Worm (Caenorhabditis elegans) whole organism, L3 larva: ENCODE results near the gene daf-37.

ENCODE experiments used
- R02D3.7 ChIP-seq: fragments of 150-350 bp; optimal IDR thresholded peaks from 2 replicates; lab custom pipeline; 2014; ENCODE audit warnings: missing biosample characterization, missing genetic modification characterization
- aly-2 ChIP-seq: fragments of 150-350 bp; optimal IDR thresholded peaks from 2 replicates; lab custom pipeline; 2014; ENCODE audit warnings: missing biosample characterization, missing genetic modification characterization
- ceh-28 ChIP-seq: fragments of 150-350 bp; optimal IDR thresholded peaks from 2 replicates; lab custom pipeline; 2014; ENCODE audit warnings: missing biosample characterization, missing genetic modification reagents, missing genetic modification characterization
- ceh-82 ChIP-seq: fragments of 150-350 bp; optimal IDR thresholded peaks from 2 replicates; lab custom pipeline; 2014; ENCODE audit warnings: missing biosample characterization, missing genetic modification characterization
- ceh-9 ChIP-seq: sonication (generic microtip); optimal IDR thresholded peaks from 2 replicates; lab custom pipeline; 2018; ENCODE audit warnings: missing biosample characterization, missing genetic modification characterization
- daf-12 ChIP-seq: fragments of 150-350 bp; optimal IDR thresholded peaks from 2 replicates; lab custom pipeline; 2014; ENCODE audit warnings: missing biosample characterization, missing genetic modification reagents, missing genetic modification characterization
- egl-27 ChIP-seq: sonication (generic microtip); optimal IDR thresholded peaks from 4 replicates; lab custom pipeline; 2017; ENCODE audit warnings: missing biosample characterization, missing genetic modification reagents, missing genetic modification characterization
- egl-5 ChIP-seq: fragments of 150-350 bp; optimal IDR thresholded peaks from 2 replicates; lab custom pipeline; 2017; ENCODE audit warnings: missing biosample characterization, missing genetic modification reagents, missing genetic modification characterization, inconsistent platforms
- elt-1 ChIP-seq: fragments of 150-350 bp; optimal IDR thresholded peaks from 2 replicates; lab custom pipeline; 2014; ENCODE audit warnings: missing biosample characterization, missing genetic modification characterization
- elt-2 ChIP-seq: sonication (generic microtip); optimal IDR thresholded peaks from 2 replicates; lab custom pipeline; 2016; ENCODE audit warnings: missing genetic modification reagents, mild to moderate bottlenecking, missing genetic modification characterization, missing compliant biosample characterization
- elt-3 ChIP-seq, 3 experiments: fragments of 150-350 bp in 1 of 3; sonication (generic microtip) in 2 of 3; optimal IDR thresholded peaks; 2 replicates in 2 of 3; 4 replicates in 1 of 3; lab custom pipeline; 2014 to 2017; ENCODE audit warnings: missing biosample characterization in 3 of 3, missing genetic modification characterization in 3 of 3
- fkh-2 ChIP-seq: fragments of 150-350 bp; optimal IDR thresholded peaks from 2 replicates; lab custom pipeline; 2014; ENCODE audit warnings: missing biosample characterization, missing genetic modification reagents, missing genetic modification characterization
- hmg-11 ChIP-seq: sonication (generic microtip); optimal IDR thresholded peaks from 2 replicates; lab custom pipeline; 2016; ENCODE audit warnings: missing genetic modification characterization, missing compliant biosample characterization
- jun-1 ChIP-seq: fragments of 150-350 bp; optimal IDR thresholded peaks from 2 replicates; lab custom pipeline; 2014; ENCODE audit warnings: missing biosample characterization, missing genetic modification reagents, missing genetic modification characterization
- lin-15B ChIP-seq: fragments of 150-350 bp; optimal IDR thresholded peaks from 2 replicates; lab custom pipeline; 2014; ENCODE audit warnings: missing biosample characterization, missing genetic modification characterization
- lsy-12 ChIP-seq: sonication (generic microtip); optimal IDR thresholded peaks from 2 replicates; lab custom pipeline; 2016; ENCODE audit warnings: mild to moderate bottlenecking, missing genetic modification characterization, missing compliant biosample characterization
- mdl-1 ChIP-seq: fragments of 150-350 bp; optimal IDR thresholded peaks from 2 replicates; lab custom pipeline; 2014; ENCODE audit warnings: missing biosample characterization, missing genetic modification characterization
- mml-1 ChIP-seq: fragments of 150-350 bp; sonication (generic microtip); optimal IDR thresholded peaks from 3 replicates; lab custom pipeline; 2014; ENCODE audit warnings: missing biosample characterization, missing genetic modification characterization
- nfya-1 ChIP-seq: sonication (generic microtip); optimal IDR thresholded peaks from 2 replicates; lab custom pipeline; 2017; ENCODE audit warnings: missing genetic modification characterization, mild to moderate bottlenecking, missing compliant biosample characterization, antibody characterized with exemption, moderate library complexity; ENCODE audit not compliant: insufficient read depth
- nhr-12 ChIP-seq: fragments of 150-350 bp; optimal IDR thresholded peaks from 2 replicates; lab custom pipeline; 2014; ENCODE audit warnings: missing biosample characterization, missing genetic modification characterization
- nhr-23 ChIP-seq: fragments of 150-350 bp; optimal IDR thresholded peaks from 2 replicates; lab custom pipeline; 2014; ENCODE audit warnings: missing biosample characterization, missing genetic modification reagents, missing genetic modification characterization
- nhr-25 ChIP-seq: sonication (generic microtip); optimal IDR thresholded peaks from 2 replicates; lab custom pipeline; 2017; ENCODE audit warnings: missing biosample characterization, missing genetic modification characterization
- nhr-28 ChIP-seq: fragments of 150-350 bp; optimal IDR thresholded peaks from 2 replicates; lab custom pipeline; 2014; ENCODE audit warnings: missing biosample characterization, missing genetic modification characterization
- nhr-43 ChIP-seq: sonication (generic microtip); optimal IDR thresholded peaks from 2 replicates; lab custom pipeline; 2016; ENCODE audit warnings: mild to moderate bottlenecking, missing genetic modification characterization, missing compliant biosample characterization; ENCODE audit not compliant: poor library complexity, severe bottlenecking
- nhr-67 ChIP-seq: fragments of 150-350 bp; optimal IDR thresholded peaks from 2 replicates; lab custom pipeline; 2014; ENCODE audit warnings: missing biosample characterization, missing genetic modification characterization
- pha-4 ChIP-seq: fragments of 150-350 bp; optimal IDR thresholded peaks from 2 replicates; lab custom pipeline; 2014; ENCODE audit warnings: missing biosample characterization, missing genetic modification reagents, missing genetic modification characterization
- pqm-1 ChIP-seq: fragments of 150-350 bp; optimal IDR thresholded peaks from 2 replicates; lab custom pipeline; 2017; ENCODE audit warnings: missing biosample characterization, missing genetic modification characterization, inconsistent platforms
- skn-1 ChIP-seq: fragments of 150-350 bp; optimal IDR thresholded peaks from 2 replicates; lab custom pipeline; 2014; ENCODE audit warnings: missing biosample characterization, missing genetic modification characterization
- snpc-4 ChIP-seq: fragments of 150-350 bp; optimal IDR thresholded peaks from 2 replicates; lab custom pipeline; 2014; ENCODE audit warnings: missing biosample characterization, missing genetic modification characterization
- tbx-2 ChIP-seq: sonication (generic microtip); optimal IDR thresholded peaks from 2 replicates; lab custom pipeline; 2016; ENCODE audit warnings: mild to moderate bottlenecking, missing genetic modification characterization, missing compliant biosample characterization
- unc-62 ChIP-seq: fragments of 150-350 bp; sonication (generic microtip); optimal IDR thresholded peaks from 4 replicates; lab custom pipeline; 2014; ENCODE audit warnings: missing biosample characterization, missing genetic modification reagents, missing genetic modification characterization
- ztf-11 ChIP-seq: fragments of 150-350 bp; optimal IDR thresholded peaks from 2 replicates; lab custom pipeline; 2014; ENCODE audit warnings: missing biosample characterization, missing genetic modification characterization

Gene daf-37

ce11 chrII:6236093-6236945, 28.3 kb upstream of the daf-37 start:
- TF ChIP-seq elt-1 (tag; lab: Kevin White, UChicago) (peak; percentile 81), pha-4 (tag; lab: Kevin White, UChicago) (peak; percentile 87), unc-62 (GFP tag; lab: Kevin White, UChicago) (no peak)

ce11 chrII:6235432-6236092, 27.5 kb upstream of the daf-37 start, which contains the start of gene T24H7.9:
TSS of gene T24H7.9 (minus strand) at chrII:6235505.
- TF ChIP-seq elt-1 (tag; lab: Kevin White, UChicago) (no peak), lsy-12 (tag; lab: Kevin White, UChicago) (no peak), snpc-4 (tag; lab: Kevin White, UChicago) (no peak), elt-2 (tag; lab: Kevin White, UChicago) (peak; percentile 47), nhr-25 (peak; percentile 30), daf-12 (tag; lab: Kevin White, UChicago) (no peak), nhr-12 (tag; lab: Kevin White, UChicago) (no peak), ceh-9 (tag; lab: Kevin White, UChicago) (no peak), hmg-11 (no peak), nhr-43 (tag; lab: Kevin White, UChicago) (no peak), nhr-23 (tag; lab: Kevin White, UChicago) (no peak), fkh-2 (tag; lab: Kevin White, UChicago) (no peak), skn-1 (tag; lab: Kevin White, UChicago) (no peak), pha-4 (tag; lab: Kevin White, UChicago) (peak; percentile 68), aly-2 (no peak)
- TF ChIP-seq, all 47 proteins: peak for 3

- no peak for TF ChIP-seq ceh-82 (tag; lab: Kevin White, UChicago)
- TF ChIP-seq egl-5, result no peak
- TF ChIP-seq hmg-11, result no peak
- no peak for TF ChIP-seq elt-2 (tag; lab: Kevin White, UChicago)
- TF ChIP-seq mml-1, result no peak
- no peak for TF ChIP-seq R02D3.7
- no peak for TF ChIP-seq fkh-2 (tag; lab: Kevin White, UChicago)
- no peak for TF ChIP-seq daf-12 (tag; lab: Kevin White, UChicago)
- TF ChIP-seq nhr-28 (tag; lab: Kevin White, UChicago), result no peak
- no peak for TF ChIP-seq ceh-9 (tag; lab: Kevin White, UChicago)
- no peak for TF ChIP-seq unc-62 (GFP tag; lab: Kevin White, UChicago)
- no peak for TF ChIP-seq pha-4 (tag; lab: Kevin White, UChicago)
- no peak for TF ChIP-seq aly-2
- TF ChIP-seq nhr-67 (tag; lab: Kevin White, UChicago), result no peak
- TF ChIP-seq nhr-25, result no peak
- TF ChIP-seq nfya-1 (tag; lab: Kevin White, UChicago), result no peak
- TF ChIP-seq jun-1 (tag; lab: Kevin White, UChicago), result no peak
- TF ChIP-seq pqm-1, result no peak
These were observed 22.1 kb upstream of the daf-37 start for ce11 chrII:6230116-6230515.

- TF ChIP-seq nhr-23 (tag; lab: Kevin White, UChicago) (no peak), ceh-9 (tag; lab: Kevin White, UChicago) (no peak), nfya-1 (tag; lab: Kevin White, UChicago) (no peak), ceh-28 (no peak), egl-27 (tag; lab: Kevin White, UChicago) (no peak)
- TF ChIP-seq, all 47 proteins: peak for 0
These were observed 19.0 kb upstream of the daf-37 start, which contains the start of gene srsy-2 for ce11 chrII:6226995-6227394. TSS of gene srsy-2 (minus strand) at chrII:6227095.

- TF ChIP-seq ceh-82 (tag; lab: Kevin White, UChicago) (no peak), ztf-11 (no peak), pha-4 (tag; lab: Kevin White, UChicago) (no peak), mdl-1 (tag; lab: Kevin White, UChicago) (no peak), elt-3 (tag; optimal IDR thresholded peaks at IDR 0.05; lab: Kevin White, UChicago) (no peak), lin-15B (tag; lab: Kevin White, UChicago) (no peak), tbx-2 (tag; lab: Kevin White, UChicago) (no peak), elt-1 (tag; lab: Kevin White, UChicago) (no peak)
These were observed 15.7 kb upstream of the daf-37 start for ce11 chrII:6223755-6224154.
